Worm (Caenorhabditis elegans) whole organism, L4 larva: ENCODE results near the gene ZK813.2.

Experiments
- D1046.2 ChIP-seq: fragments of 200-800 bp; sonication (Bioruptor generic); IDR thresholded peaks from 2 replicates; pipeline ENCODE4 v1.3.6; 2022; ENCODE audit warnings: missing genetic modification characterization, missing compliant biosample characterization
- F10B5.3 ChIP-seq: sonication (generic microtip); optimal IDR thresholded peaks from 2 replicates; lab custom pipeline; 2016; ENCODE audit warnings: mild to moderate bottlenecking, missing genetic modification characterization, missing compliant biosample characterization
- F49E8.2 ChIP-seq: sonication (generic microtip); optimal IDR thresholded peaks from 2 replicates; lab custom pipeline; 2016; ENCODE audit warnings: missing compliant biosample characterization, mild to moderate bottlenecking, missing genetic modification characterization, borderline replicate concordance
- R02D3.7 ChIP-seq: fragments of 150-350 bp; sonication (generic microtip); optimal IDR thresholded peaks from 3 replicates; lab custom pipeline; 2014; ENCODE audit warnings: missing biosample characterization, missing genetic modification characterization
- T20F7.1 ChIP-seq: fragments of 200-800 bp; sonication (Bioruptor generic); optimal IDR thresholded peaks from 2 replicates; lab custom pipeline; 2018; ENCODE audit warnings: mild to moderate bottlenecking, missing genetic modification characterization, missing compliant biosample characterization
- Y5F2A.4 ChIP-seq: fragments of 200-800 bp; sonication (Bioruptor generic); optimal IDR thresholded peaks from 2 replicates; lab custom pipeline; 2018; ENCODE audit warnings: mild to moderate bottlenecking, missing genetic modification characterization, missing compliant biosample characterization
- ZK337.2 ChIP-seq: fragments of 200-800 bp; sonication (Bioruptor generic); IDR thresholded peaks from 2 replicates; pipeline ENCODE4 v1.3.6; 2022; ENCODE audit warnings: missing genetic modification reagents, missing genetic modification characterization, missing compliant biosample characterization
- aha-1 ChIP-seq: fragments of 150-350 bp; peaks from one replicate; lab custom pipeline; 2014; ENCODE audit warnings: missing biosample characterization, missing genetic modification characterization
- attf-4 ChIP-seq: sonication (generic microtip); optimal IDR thresholded peaks from 3 replicates; lab custom pipeline; 2017; ENCODE audit warnings: missing biosample characterization, missing genetic modification characterization
- ceh-20 ChIP-seq: fragments of 200-800 bp; sonication (Bioruptor generic); IDR thresholded peaks from 2 replicates; pipeline ENCODE4 v1.3.6; 2022; ENCODE audit warnings: missing genetic modification reagents, missing genetic modification characterization, missing compliant biosample characterization
- ceh-28 ChIP-seq: fragments of 150-350 bp; optimal IDR thresholded peaks from 2 replicates; lab custom pipeline; 2014; ENCODE audit warnings: missing biosample characterization, missing genetic modification reagents, missing genetic modification characterization
- ceh-62 ChIP-seq: sonication (generic microtip); optimal IDR thresholded peaks from 2 replicates; lab custom pipeline; 2017; ENCODE audit warnings: missing biosample characterization, missing genetic modification characterization
- ces-1 ChIP-seq: fragments of 150-350 bp; sonication (generic microtip); optimal IDR thresholded peaks from 4 replicates; lab custom pipeline; 2014; ENCODE audit warnings: missing biosample characterization, missing genetic modification reagents, missing genetic modification characterization
- ctbp-1 ChIP-seq: fragments of 200-800 bp; sonication (Bioruptor generic); IDR thresholded peaks from 2 replicates; pipeline ENCODE4 v1.3.6; 2022; ENCODE audit warnings: missing genetic modification reagents, missing genetic modification characterization, missing compliant biosample characterization
- daf-16 ChIP-seq, 3 experiments: sonication (generic microtip); optimal IDR thresholded peaks; 2 replicates each; lab custom pipeline; 2016 to 2017; ENCODE audit warnings: missing genetic modification characterization in 3 of 3, missing genetic modification reagents in 3 of 3, mild to moderate bottlenecking in 2 of 3, missing compliant biosample characterization in 2 of 3, missing biosample characterization in 1 of 3, moderate library complexity in 1 of 3
- dmd-6 ChIP-seq: fragments of 200-800 bp; sonication (Bioruptor generic); IDR thresholded peaks from 2 replicates; pipeline ENCODE4 v1.3.6; 2022; ENCODE audit warnings: missing genetic modification reagents, missing genetic modification characterization, missing compliant biosample characterization
- duxl-1 ChIP-seq: sonication (generic microtip); optimal IDR thresholded peaks from 2 replicates; lab custom pipeline; 2016; ENCODE audit warnings: mild to moderate bottlenecking, missing genetic modification characterization, moderate library complexity, missing compliant biosample characterization; ENCODE audit not compliant: poor library complexity
- egl-43 ChIP-seq: fragments of 200-800 bp; sonication (Bioruptor generic); IDR thresholded peaks from 2 replicates; pipeline ENCODE4 v1.3.6; 2022; ENCODE audit warnings: missing genetic modification reagents, missing genetic modification characterization, missing compliant biosample characterization
- gei-8 ChIP-seq: fragments of 200-800 bp; sonication (Bioruptor generic); optimal IDR thresholded peaks from 2 replicates; lab custom pipeline; 2018; ENCODE audit warnings: mild to moderate bottlenecking, missing genetic modification characterization, missing compliant biosample characterization
- hlh-11 ChIP-seq: fragments of 200-800 bp; sonication (Bioruptor generic); optimal IDR thresholded peaks from 2 replicates; lab custom pipeline; 2018; ENCODE audit warnings: mild to moderate bottlenecking, missing genetic modification characterization, missing compliant biosample characterization
- hlh-30 ChIP-seq: sonication (generic microtip); optimal IDR thresholded peaks from 2 replicates; lab custom pipeline; 2017; ENCODE audit warnings: antibody characterized with exemption, mild to moderate bottlenecking, missing genetic modification characterization, missing compliant biosample characterization; ENCODE audit not compliant: insufficient read depth
- hmg-1.1 ChIP-seq: fragments of 200-800 bp; sonication (Bioruptor generic); IDR thresholded peaks from 2 replicates; pipeline ENCODE4 v1.3.6; 2022; ENCODE audit warnings: missing genetic modification reagents, missing genetic modification characterization, missing compliant biosample characterization
- lin-39 ChIP-seq: fragments of 150-350 bp; optimal IDR thresholded peaks from 2 replicates; lab custom pipeline; 2014; ENCODE audit warnings: missing biosample characterization, missing genetic modification reagents, missing genetic modification characterization
- lsy-2 ChIP-seq, 2 experiments: fragments of 150-350 bp in 1 of 2; sonication (generic microtip) in 1 of 2; optimal IDR thresholded peaks; 2 replicates each; lab custom pipeline; 2014 to 2017; ENCODE audit warnings: missing biosample characterization in 2 of 2, missing genetic modification characterization in 2 of 2
- madf-5 ChIP-seq, 2 experiments: fragments of 200-800 bp; sonication (Bioruptor generic); IDR thresholded peaks; 2 replicates each; pipeline ENCODE4 v1.3.6; 2022; ENCODE audit warnings: missing compliant biosample characterization in 2 of 2, missing genetic modification characterization in 2 of 2
- mdl-1 ChIP-seq, 2 experiments: fragments of 150-350 bp in 1 of 2; sonication (generic microtip) in 1 of 2; optimal IDR thresholded peaks; 2 replicates each; lab custom pipeline; 2014 to 2017; ENCODE audit warnings: missing biosample characterization in 2 of 2, missing genetic modification characterization in 2 of 2
- mdt-29 ChIP-seq: fragments of 200-800 bp; sonication (Bioruptor generic); IDR thresholded peaks from 2 replicates; pipeline ENCODE4 v1.3.6; 2022; ENCODE audit warnings: missing genetic modification reagents, missing genetic modification characterization, missing compliant biosample characterization
- mep-1 ChIP-seq: fragments of 150-350 bp; sonication (generic microtip); optimal IDR thresholded peaks from 3 replicates; lab custom pipeline; 2014; ENCODE audit warnings: missing biosample characterization, missing genetic modification characterization
- mes-2 ChIP-seq: sonication (generic microtip); optimal IDR thresholded peaks from 2 replicates; lab custom pipeline; 2016; ENCODE audit warnings: missing genotype, mild to moderate bottlenecking, missing genetic modification characterization, missing compliant biosample characterization; ENCODE audit not compliant: poor library complexity, severe bottlenecking
- mxl-2 ChIP-seq: fragments of 200-800 bp; sonication (Bioruptor generic); conservative IDR thresholded peaks from 2 replicates; pipeline ENCODE4 v1.3.6; 2022; ENCODE audit warnings: missing genetic modification reagents, missing genetic modification characterization, missing compliant biosample characterization
- nhr-11 ChIP-seq: fragments of 150-350 bp; optimal IDR thresholded peaks from 2 replicates; lab custom pipeline; 2014; ENCODE audit warnings: missing biosample characterization, missing genetic modification characterization
- nhr-6 ChIP-seq: fragments of 150-350 bp; optimal IDR thresholded peaks from 2 replicates; lab custom pipeline; 2014; ENCODE audit warnings: missing biosample characterization, missing genetic modification characterization
- nhr-76 ChIP-seq: fragments of 150-350 bp; optimal IDR thresholded peaks from 2 replicates; lab custom pipeline; 2014; ENCODE audit warnings: missing biosample characterization, missing genetic modification characterization
- nhr-77 ChIP-seq: fragments of 150-350 bp; optimal IDR thresholded peaks from 2 replicates; lab custom pipeline; 2014; ENCODE audit warnings: missing biosample characterization, missing genetic modification characterization
- php-3 ChIP-seq: fragments of 200-800 bp; sonication (Bioruptor generic); IDR thresholded peaks from 2 replicates; pipeline ENCODE4 v1.3.6; 2022; ENCODE audit warnings: missing genetic modification reagents, missing genetic modification characterization, missing compliant biosample characterization
- sdz-12 ChIP-seq: fragments of 200-800 bp; sonication (Bioruptor generic); optimal IDR thresholded peaks from 2 replicates; lab custom pipeline; 2018; ENCODE audit warnings: mild to moderate bottlenecking, missing genetic modification characterization, missing compliant biosample characterization
- set-16 ChIP-seq: fragments of 200-800 bp; sonication (Bioruptor generic); IDR thresholded peaks from 2 replicates; pipeline ENCODE4 v1.3.6; 2022; ENCODE audit warnings: missing genetic modification reagents, missing genetic modification characterization, missing compliant biosample characterization
- spr-3 ChIP-seq: fragments of 200-800 bp; sonication (Bioruptor generic); optimal IDR thresholded peaks from 2 replicates; lab custom pipeline; 2018; ENCODE audit warnings: mild to moderate bottlenecking, missing genetic modification characterization, missing compliant biosample characterization
- tag-97 ChIP-seq: fragments of 200-800 bp; sonication (Bioruptor generic); IDR thresholded peaks from 2 replicates; pipeline ENCODE4 v1.3.6; 2022; ENCODE audit warnings: missing genetic modification characterization, missing compliant biosample characterization
- unc-130 ChIP-seq: sonication (generic microtip); optimal IDR thresholded peaks from 2 replicates; lab custom pipeline; 2016; ENCODE audit warnings: missing genetic modification reagents, missing genetic modification characterization, missing compliant biosample characterization
- unc-39 ChIP-seq: sonication (generic microtip); optimal IDR thresholded peaks from 2 replicates; lab custom pipeline; 2017; ENCODE audit warnings: missing biosample characterization, missing genetic modification characterization
- unc-62 ChIP-seq, 3 experiments: fragments of 150-350 bp in 1 of 3; sonication (generic microtip); optimal IDR thresholded peaks in 2 of 3; peaks in 1 of 3; 1 replicate in 1 of 3; 2 replicates in 2 of 3; lab custom pipeline; 2014 to 2017; ENCODE audit warnings: missing biosample characterization in 3 of 3, missing genetic modification characterization in 3 of 3, missing genetic modification reagents in 3 of 3, missing genotype in 1 of 3
- zag-1 ChIP-seq: fragments of 150-350 bp; optimal IDR thresholded peaks from 2 replicates; lab custom pipeline; 2014; ENCODE audit warnings: missing biosample characterization, missing genetic modification characterization
- zfp-3 ChIP-seq: fragments of 200-800 bp; sonication (Bioruptor generic); conservative IDR thresholded peaks from 2 replicates; pipeline ENCODE4 v1.3.6; 2022; ENCODE audit warnings: missing genetic modification reagents, missing genetic modification characterization, missing compliant biosample characterization
- zip-11 ChIP-seq: fragments of 200-800 bp; sonication (Bioruptor generic); IDR thresholded peaks from 2 replicates; pipeline ENCODE4 v1.3.6; 2022; ENCODE audit warnings: missing genetic modification characterization, missing compliant biosample characterization
- zip-2 ChIP-seq: fragments of 150-350 bp; optimal IDR thresholded peaks from 2 replicates; lab custom pipeline; 2014; ENCODE audit warnings: missing biosample characterization, missing genetic modification characterization

Gene ZK813.2

ce11 chrX:3451122-3451521 lies 7.5 kb downstream of the ZK813.2 start, which contains the start of gene ZK813.5:
Gene ZK813.5 (minus strand): TSS chrX:3451222.
- TF ChIP-seq unc-62 (GFP tag; optimal IDR thresholded peaks at IDR 0.05 in 1 of 2; lab: Kevin White, UChicago) (peak in 1 of 2 experiments; percentile 15), unc-62 (tag; optimal IDR thresholded peaks at IDR 0.05; lab: Kevin White, UChicago) (no peak), gei-8 (no peak)

ce11 chrX:3453870-3454269 lies 10.2 kb downstream of the ZK813.2 start:
- TF ChIP-seq nhr-11 (tag; lab: Kevin White, UChicago) (no peak), unc-62 (GFP tag; optimal IDR thresholded peaks at IDR 0.05 in 1 of 2; lab: Kevin White, UChicago) (peak in 1 of 2 experiments; percentile 90), unc-62 (tag; optimal IDR thresholded peaks at IDR 0.05; lab: Kevin White, UChicago) (no peak), lsy-2 (tag; optimal IDR thresholded peaks at IDR 0.05; lab: Kevin White, UChicago) (no peak)

- TF ChIP-seq mep-1 (tag; lab: Kevin White, UChicago) (no peak), hlh-11 (tag; lab: Kevin White, UChicago) (peak; percentile 38), nhr-11 (tag; lab: Kevin White, UChicago) (peak; percentile 61), nhr-76 (tag; lab: Kevin White, UChicago) (no peak), mxl-2 (no peak), D1046.2 (GFP tag; lab: Robert Waterston, UW) (no peak), zfp-3 (no peak), unc-130 (no peak), mdl-1 (tag; optimal IDR thresholded peaks at IDR 0.05; lab: Kevin White, UChicago) (no peak), dmd-6 (GFP tag; lab: Robert Waterston, UW) (no peak), ceh-20 (peak; percentile 83; the same call in 1 of the 2 replicates), ceh-62 (no peak), duxl-1 (tag; lab: Kevin White, UChicago) (no peak), unc-39 (no peak), ZK337.2 (GFP tag; lab: Robert Waterston, UW) (no peak), zag-1 (tag; lab: Kevin White, UChicago) (no peak), tag-97 (GFP tag; lab: Robert Waterston, UW) (no peak), ctbp-1 (no peak), hmg-1.1 (GFP tag; lab: Robert Waterston, UW) (0 out of 2 replicates have a peak, but pooled peaks have one; percentile 20), R02D3.7 (no peak), ceh-28 (tag; lab: Kevin White, UChicago) (no peak), gei-8 (no peak), nhr-77 (tag; lab: Kevin White, UChicago) (no peak), Y5F2A.4 (GFP tag; lab: Kevin White, UChicago) (no peak), set-16 (GFP tag; lab: Robert Waterston, UW) (no peak), lin-39 (tag; lab: Kevin White, UChicago) (peak; percentile 77), sdz-12 (GFP tag; lab: Kevin White, UChicago) (no peak), F10B5.3 (no peak), mdt-29 (no peak), aha-1 (tag; lab: Kevin White, UChicago) (no peak), zip-11 (GFP tag; lab: Robert Waterston, UW) (no peak), nhr-6 (no peak), mes-2 (tag; lab: Kevin White, UChicago) (no peak), F49E8.2 (no peak), T20F7.1 (GFP tag; lab: Kevin White, UChicago) (no peak), attf-4 (tag; lab: Kevin White, UChicago) (no peak), spr-3 (GFP tag; lab: Kevin White, UChicago) (no peak), daf-16 (GFP tag; optimal IDR thresholded peaks at IDR 0.05; lab: Kevin White, UChicago) (peak in 1 of 2 experiments; percentile 66), daf-16 (tag; optimal IDR thresholded peaks at IDR 0.05; lab: Kevin White, UChicago) (no peak), php-3 (GFP tag; lab: Robert Waterston, UW) (no peak), ces-1 (GFP tag; lab: Kevin White, UChicago) (no peak), zip-2 (tag; lab: Kevin White, UChicago) (no peak), hlh-30 (tag; lab: Kevin White, UChicago) (no peak), madf-5 (GFP tag; IDR thresholded peaks at IDR 0.05; lab: Robert Waterston, UW) (no peak), egl-43 (GFP tag; lab: Robert Waterston, UW) (no peak)
Measured at ce11 chrX:3455561-3455960, 11.9 kb downstream of the ZK813.2 start.
